Fruit fly (Drosophila melanogaster): ENCODE results near the gene TwdlT.

Gene TwdlT

DNA sequence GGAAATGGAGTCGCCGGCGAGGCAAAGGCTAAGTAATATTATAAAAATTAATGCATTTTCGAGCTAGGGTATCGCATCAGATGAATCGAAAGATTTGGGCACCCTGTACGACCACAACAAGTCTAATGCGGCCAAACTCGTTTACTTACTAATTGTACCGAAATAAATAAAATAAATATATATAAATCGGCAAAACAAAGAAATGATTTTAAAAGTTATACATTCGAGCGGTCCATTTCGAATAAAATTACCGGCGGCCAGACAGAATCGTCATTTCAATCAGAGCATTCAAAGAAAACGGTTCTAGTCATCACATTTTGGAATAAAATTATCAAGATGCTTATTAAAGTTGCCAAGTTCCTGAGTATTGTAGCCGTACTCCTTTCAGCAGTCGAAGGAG lies 43.8 kb downstream of the TwdlT start, which contains the start of gene CG14258:
CG14258 (plus strand) TSS at position 301 of the 400 bp plus-strand sequence.
- no peak for TF ChIP-seq gt (GFP tag; IDR thresholded peaks at IDR 0.05)
- TF ChIP-seq CG13287 (GFP tag; IDR thresholded peaks at IDR 0.05; ENCODE audit: partially characterized antibody): no peak
- no peak for TF ChIP-seq fd64A (GFP tag; optimal IDR thresholded peaks at IDR 0.05)
- TF ChIP-seq CG15514 (GFP tag; optimal IDR thresholded peaks at IDR 0.05): no peak
- TF ChIP-seq org-1 (GFP tag; optimal IDR thresholded peaks at IDR 0.05): no peak
- no peak for TF ChIP-seq pzg (GFP tag; optimal IDR thresholded peaks at IDR 0.05)

DNA sequence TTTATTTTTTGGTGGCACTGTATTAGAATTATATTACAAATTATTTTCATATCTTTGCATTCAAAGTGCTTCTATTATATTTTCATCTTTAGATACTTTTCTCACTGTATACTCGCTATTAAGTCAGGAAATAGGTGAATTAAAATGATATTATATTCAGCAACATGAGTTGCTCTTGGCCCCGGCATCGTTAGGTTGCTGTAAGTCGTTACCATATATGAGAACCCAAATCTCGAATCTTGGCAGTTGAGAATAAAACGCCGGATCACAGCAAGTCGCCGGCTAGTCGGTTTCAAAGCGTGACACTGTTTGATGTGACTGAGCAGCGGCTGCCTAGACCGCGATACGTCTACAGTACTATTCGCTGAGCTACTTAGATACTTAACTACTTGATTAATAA lies 45.2 kb downstream of the TwdlT start, which contains the start of gene CG14259:
CG14259 (plus strand) TSS at position 301 of the 400 bp plus-strand sequence.
- TF ChIP-seq al (GFP tag; IDR thresholded peaks at IDR 0.05): no peak
- peak; percentile 86 for TF ChIP-seq Ets65A (GFP tag)

DNA sequence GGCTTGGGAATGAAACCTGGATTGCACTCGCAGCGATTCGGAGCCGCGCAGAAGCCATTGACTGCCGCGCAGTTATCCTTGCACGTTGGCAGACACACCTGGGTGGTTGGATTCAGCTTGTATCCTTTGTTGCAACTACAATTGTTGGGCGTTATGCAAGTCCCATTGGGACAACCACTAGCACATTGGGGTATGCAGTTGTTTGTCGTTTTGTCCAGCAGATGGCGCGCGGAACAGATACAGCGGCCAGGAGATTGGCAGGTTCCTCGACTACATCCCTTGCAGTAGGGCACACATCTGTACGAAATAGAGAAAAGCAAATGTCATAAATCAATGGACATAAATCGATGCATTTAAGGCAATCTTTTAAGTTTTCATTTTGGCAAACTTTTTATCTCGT lies 49.6 kb downstream of the TwdlT start:
- TF ChIP-seq sob (GFP tag; IDR thresholded peaks at IDR 0.05) (no peak), Abd-B (GFP tag; optimal IDR thresholded peaks at IDR 0.05) (no peak), CG3407 (GFP tag; optimal IDR thresholded peaks at IDR 0.05) (no peak), CTCF (GFP tag; optimal IDR thresholded peaks at IDR 0.05) (peak; percentile 70)

DNA sequence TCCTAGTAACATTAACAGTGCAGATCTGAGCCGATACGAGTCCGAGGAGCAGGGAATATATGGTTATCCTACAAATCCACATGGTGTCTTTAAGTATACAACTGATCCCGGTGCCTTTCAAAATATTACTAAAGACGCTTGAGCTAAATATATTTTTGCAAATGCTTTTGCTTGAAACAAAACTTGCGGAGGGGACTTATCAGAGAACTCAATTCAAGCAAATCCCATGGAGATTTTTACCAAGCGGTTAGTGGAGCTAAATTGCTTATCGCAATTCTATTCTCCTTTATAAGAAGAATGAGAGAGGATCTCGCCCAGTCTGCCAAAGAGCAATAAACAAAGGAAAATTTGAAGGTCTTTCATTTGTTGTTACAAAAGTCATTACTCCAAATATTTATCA lies 50.6 kb downstream of the TwdlT start, which contains the start of gene eater:
eater (minus strand) TSS at position 101 of the 400 bp plus-strand sequence.
- TF ChIP-seq chm (GFP tag; IDR thresholded peaks at IDR 0.05) (no peak), CG14441 (GFP tag; IDR thresholded peaks at IDR 0.05) (no peak), Dll (GFP tag; IDR thresholded peaks at IDR 0.05; ENCODE audit: partially characterized antibody) (no peak), CG9215 (GFP tag; IDR thresholded peaks at IDR 0.05) (no peak), CG10321 (GFP tag; IDR thresholded peaks at IDR 0.05) (no peak), ase (GFP tag; IDR thresholded peaks at IDR 0.05) (no peak), CG10267 (tag; optimal IDR thresholded peaks at IDR 0.05) (no peak), gcm (GFP tag; optimal IDR thresholded peaks at IDR 0.05) (no peak), ems (GFP tag; optimal IDR thresholded peaks at IDR 0.05) (no peak), Max (GFP tag; optimal IDR thresholded peaks at IDR 0.05) (no peak), CG9609 (GFP tag; optimal IDR thresholded peaks at IDR 0.05) (no peak), Rx (GFP tag; IDR thresholded peaks at IDR 0.05) (no peak), mld (GFP tag; IDR thresholded peaks at IDR 0.05; ENCODE audit: partially characterized antibody) (no peak), CG8089 (GFP tag; optimal IDR thresholded peaks at IDR 0.05) (no peak), CG1233 (GFP tag; optimal IDR thresholded peaks at IDR 0.05) (no peak), CG30403 (GFP tag; optimal IDR thresholded peaks at IDR 0.05) (no peak), kni (GFP tag; optimal IDR thresholded peaks at IDR 0.05) (no peak), Fer3 (tag; optimal IDR thresholded peaks at IDR 0.05) (no peak), da (GFP tag; optimal IDR thresholded peaks at IDR 0.05) (no peak), schlank (tag; optimal IDR thresholded peaks at IDR 0.05) (no peak)

Measured in whole organism, embryonic.